Worm (Caenorhabditis elegans) whole organism, L4 larva: ENCODE results near the gene shpk-1.

Source experiments
- T20F7.1 ChIP-seq: fragments of 200-800 bp; sonication (Bioruptor generic); optimal IDR thresholded peaks from 2 replicates; lab custom pipeline; 2018; ENCODE audit warnings: mild to moderate bottlenecking, missing genetic modification characterization, missing compliant biosample characterization
- Y48G9A.11 ChIP-seq: fragments of 200-800 bp; sonication (Bioruptor generic); IDR thresholded peaks from 2 replicates; pipeline ENCODE4 v1.3.6; 2022; ENCODE audit warnings: missing genetic modification reagents, missing genetic modification characterization, missing compliant biosample characterization
- ama-1 ChIP-seq: fragments of 150-350 bp; optimal IDR thresholded peaks from 2 replicates; lab custom pipeline; 2014; ENCODE audit warnings: inconsistent platforms, mixed read lengths
- lin-15B ChIP-seq: fragments of 150-350 bp; sonication (generic microtip); optimal IDR thresholded peaks from 3 replicates; lab custom pipeline; 2014; ENCODE audit warnings: missing biosample characterization, missing genetic modification characterization
- pha-4 ChIP-seq, 2 experiments: fragments of 150-350 bp in 1 of 2; fragments of 200-800 bp in 1 of 2; sonication (Bioruptor generic) in 1 of 2; IDR thresholded peaks in 1 of 2; optimal IDR thresholded peaks in 1 of 2; 2 replicates each; pipeline versions ENCODE4 v1.3.6 to Lab custom; 2014 to 2022; ENCODE audit warnings: missing genetic modification characterization in 2 of 2, missing genetic modification reagents in 2 of 2, missing biosample characterization in 1 of 2, missing compliant biosample characterization in 1 of 2
- snpc-4 ChIP-seq: fragments of 150-350 bp; optimal IDR thresholded peaks from 2 replicates; lab custom pipeline; 2014; ENCODE audit warnings: missing biosample characterization, missing genetic modification characterization
- tag-97 ChIP-seq: fragments of 200-800 bp; sonication (Bioruptor generic); IDR thresholded peaks from 2 replicates; pipeline ENCODE4 v1.3.6; 2022; ENCODE audit warnings: missing genetic modification characterization, missing compliant biosample characterization
- unc-130 ChIP-seq: sonication (generic microtip); optimal IDR thresholded peaks from 2 replicates; lab custom pipeline; 2016; ENCODE audit warnings: missing genetic modification reagents, missing genetic modification characterization, missing compliant biosample characterization
- unc-62 ChIP-seq, 3 experiments: fragments of 150-350 bp in 1 of 3; sonication (generic microtip); optimal IDR thresholded peaks in 2 of 3; peaks in 1 of 3; 1 replicate in 1 of 3; 2 replicates in 2 of 3; lab custom pipeline; 2014 to 2017; ENCODE audit warnings: missing biosample characterization in 3 of 3, missing genetic modification characterization in 3 of 3, missing genetic modification reagents in 3 of 3, missing genotype in 1 of 3
- zip-11 ChIP-seq: fragments of 200-800 bp; sonication (Bioruptor generic); IDR thresholded peaks from 2 replicates; pipeline ENCODE4 v1.3.6; 2022; ENCODE audit warnings: missing genetic modification characterization, missing compliant biosample characterization

DNA sequence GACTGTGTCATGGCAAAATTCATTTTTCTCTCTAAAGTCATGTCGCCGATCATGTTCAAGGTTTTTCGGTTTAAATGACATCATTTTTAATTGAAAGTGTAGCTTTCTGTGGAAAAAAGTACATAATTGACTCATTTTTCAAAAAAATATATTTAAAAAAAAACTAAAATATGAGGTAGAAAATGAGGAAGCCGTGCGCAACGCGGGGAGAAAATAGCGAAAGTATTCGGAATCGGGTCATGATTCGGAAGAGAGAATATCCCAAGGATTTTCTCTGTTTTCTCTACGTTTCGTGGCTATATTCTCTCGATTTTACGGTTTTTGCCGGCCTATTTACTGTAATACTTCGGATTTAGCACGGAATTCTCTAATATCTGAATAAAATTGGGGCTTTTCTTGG lies 47.1 kb upstream of the shpk-1 start:
- TF ChIP-seq T20F7.1 (GFP tag; lab: Kevin White, UChicago): no peak
- TF ChIP-seq tag-97 (GFP tag; lab: Robert Waterston, UW): no peak
- no peak for TF ChIP-seq unc-62 (GFP tag; optimal IDR thresholded peaks at IDR 0.05 in 1 of 2; lab: Kevin White, UChicago)
- no peak for TF ChIP-seq unc-62 (tag; optimal IDR thresholded peaks at IDR 0.05; lab: Kevin White, UChicago)
- no peak for TF ChIP-seq pha-4 (GFP tag; IDR thresholded peaks at IDR 0.05; lab: Robert Waterston, UW)
- TF ChIP-seq pha-4 (tag; optimal IDR thresholded peaks at IDR 0.05; lab: Kevin White, UChicago): no peak
- TF ChIP-seq snpc-4 (tag; lab: Kevin White, UChicago): no peak
- TF ChIP-seq zip-11: no peak
- TF ChIP-seq Y48G9A.11: no peak
- TF ChIP-seq lin-15B: no peak
- TF ChIP-seq unc-130 (GFP tag; lab: Kevin White, UChicago): no peak
- TF ChIP-seq ama-1: no peak
